Worm (Caenorhabditis elegans): ENCODE data around the gene rbx-1.

ce11 chrV:9714909-9715308 lies 24.6 kb upstream of the rbx-1 start, which contains the start of gene F40F9.3:
- TF ChIP-seq efl-1 (GFP tag; optimal IDR thresholded peaks at IDR 0.05) (no peak), dpl-1 (GFP tag; optimal IDR thresholded peaks at IDR 0.05) (no peak)

Measured in whole organism, young adult.